Worm (Caenorhabditis elegans): ENCODE measurements around the gene bcc-1.

Gene bcc-1

DNA sequence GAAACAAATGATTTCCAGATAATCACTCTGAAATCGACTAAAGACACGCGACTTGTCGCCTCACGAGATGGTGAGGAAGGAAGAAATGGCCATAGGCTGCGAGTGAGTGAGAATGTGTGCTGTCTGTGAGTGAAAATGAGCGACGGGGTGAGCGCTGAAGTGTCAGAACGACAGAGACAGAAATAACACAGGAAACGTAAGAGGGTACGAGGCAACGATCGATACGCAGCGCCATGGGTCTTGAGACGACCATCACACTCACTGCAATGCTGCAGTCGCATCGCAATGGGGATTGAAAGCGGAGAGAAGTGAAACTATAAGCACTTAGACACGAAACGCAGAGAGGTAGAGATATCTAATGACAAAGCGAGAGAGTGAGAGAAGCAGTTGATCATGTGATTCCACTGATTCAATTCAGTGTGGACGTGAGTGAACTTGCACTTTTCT is 9.5 kb downstream of the bcc-1 start:
- TF ChIP-seq C08G9.2 (tag; optimal IDR thresholded peaks at IDR 0.05): peak; percentile 40
- TF ChIP-seq sox-4 (tag; optimal IDR thresholded peaks at IDR 0.05): no peak
- TF ChIP-seq ref-2 (tag; optimal IDR thresholded peaks at IDR 0.05): peak; percentile 75
- TF ChIP-seq pat-9 (tag; optimal IDR thresholded peaks at IDR 0.05): no peak
- TF ChIP-seq lim-6 (tag; optimal IDR thresholded peaks at IDR 0.05): peak; percentile 56
- TF ChIP-seq nhr-232 (tag; optimal IDR thresholded peaks at IDR 0.05): no peak
- no peak for TF ChIP-seq sox-2 (GFP tag; IDR thresholded peaks at IDR 0.05)
- TF ChIP-seq che-1 (tag; optimal IDR thresholded peaks at IDR 0.05): no peak
- peak; percentile 67 for TF ChIP-seq syd-9 (tag; optimal IDR thresholded peaks at IDR 0.05)
- TF ChIP-seq T23F11.4 (GFP tag; optimal IDR thresholded peaks at IDR 0.05): no peak
- TF ChIP-seq mec-3 (tag; optimal IDR thresholded peaks at IDR 0.05; ENCODE audit: borderline replicate concordance): peak; percentile 18
- TF ChIP-seq ceh-30 (tag; optimal IDR thresholded peaks at IDR 0.05): peak; percentile 79
- peak; percentile 93 for TF ChIP-seq pros-1 (tag; optimal IDR thresholded peaks at IDR 0.05)
- TF ChIP-seq dve-1 (tag; optimal IDR thresholded peaks at IDR 0.05): peak; percentile 83
- TF ChIP-seq hlh-6 (tag; optimal IDR thresholded peaks at IDR 0.05): peak; percentile 27
- TF ChIP-seq ceh-19 (GFP tag; optimal IDR thresholded peaks at IDR 0.05): peak; percentile 64
- no peak for TF ChIP-seq pha-4 (tag; optimal IDR thresholded peaks at IDR 0.05)
- TF ChIP-seq ama-1 (optimal IDR thresholded peaks at IDR 0.05): no peak
- TF ChIP-seq ceh-31 (tag; optimal IDR thresholded peaks at IDR 0.05): peak; percentile 94
- no peak for TF ChIP-seq odd-2 (tag; optimal IDR thresholded peaks at IDR 0.05)
- no peak for TF ChIP-seq elt-2 (tag; optimal IDR thresholded peaks at IDR 0.05)
- TF ChIP-seq ceh-18 (tag; optimal IDR thresholded peaks at IDR 0.05): peak; percentile 94
- no peak for TF ChIP-seq C38D4.7 (GFP tag; optimal IDR thresholded peaks at IDR 0.05)
- TF ChIP-seq lin-11 (tag; optimal IDR thresholded peaks at IDR 0.05): no peak
- TF ChIP-seq ceh-22 (tag; optimal IDR thresholded peaks at IDR 0.05): peak; percentile 48
- TF ChIP-seq hlh-30 (tag; optimal IDR thresholded peaks at IDR 0.05; ENCODE audit: insufficient read depth): peak; percentile 97
- TF ChIP-seq ceh-48 (tag; optimal IDR thresholded peaks at IDR 0.05): peak; percentile 91
- TF ChIP-seq Y22D7AL.16 (tag; optimal IDR thresholded peaks at IDR 0.05): no peak
- TF ChIP-seq dmd-4 (tag; optimal IDR thresholded peaks at IDR 0.05; ENCODE audit: borderline replicate concordance): no peak
- no peak for TF ChIP-seq ceh-6 (GFP tag; optimal IDR thresholded peaks at IDR 0.05)
- TF ChIP-seq elt-4 (tag; optimal IDR thresholded peaks at IDR 0.05): no peak
- no peak for TF ChIP-seq K09A11.1 (tag; optimal IDR thresholded peaks at IDR 0.05; ENCODE audit: insufficient read depth)
- TF ChIP-seq tbx-2 (tag; optimal IDR thresholded peaks at IDR 0.05): peak; percentile 94
- TF ChIP-seq ceh-34 (tag; optimal IDR thresholded peaks at IDR 0.05): peak; percentile 95
- TF ChIP-seq fkh-6 (tag; optimal IDR thresholded peaks at IDR 0.05): peak; percentile 24
- peak; percentile 73 for TF ChIP-seq pqm-1 (tag; optimal IDR thresholded peaks at IDR 0.05)
- peak; percentile 45 for TF ChIP-seq fax-1 (tag; optimal IDR thresholded peaks at IDR 0.05)
- peak; percentile 97 for TF ChIP-seq nfya-1 (tag; optimal IDR thresholded peaks at IDR 0.05)
- no peak for TF ChIP-seq ttx-3 (tag; optimal IDR thresholded peaks at IDR 0.05)
- TF ChIP-seq hlh-13 (GFP tag; optimal IDR thresholded peaks at IDR 0.05): no peak
- peak; percentile 81 for TF ChIP-seq ceh-2 (tag; optimal IDR thresholded peaks at IDR 0.05)
- TF ChIP-seq hlh-8 (tag; optimal IDR thresholded peaks at IDR 0.05): peak; percentile 66
- peak; percentile 84 for TF ChIP-seq rnt-1 (tag; optimal IDR thresholded peaks at IDR 0.05)
- peak; percentile 85 for TF ChIP-seq unc-55 (GFP tag; optimal IDR thresholded peaks at IDR 0.05)
- TF ChIP-seq tbx-7 (tag; optimal IDR thresholded peaks at IDR 0.05): no peak
- no peak for TF ChIP-seq ceh-9 (tag; optimal IDR thresholded peaks at IDR 0.05)
- no peak for TF ChIP-seq K02D7.2 (tag; optimal IDR thresholded peaks at IDR 0.05)
- TF ChIP-seq npax-4 (tag; optimal IDR thresholded peaks at IDR 0.05): no peak
- no peak for TF ChIP-seq pax-1 (tag; optimal IDR thresholded peaks at IDR 0.05)
- TF ChIP-seq hlh-15 (tag; optimal IDR thresholded peaks at IDR 0.05): no peak
- TF ChIP-seq ceh-14 (tag; optimal IDR thresholded peaks at IDR 0.05): peak; percentile 82
- no peak for TF ChIP-seq ceh-24 (tag; optimal IDR thresholded peaks at IDR 0.05)
- no peak for TF ChIP-seq gmeb-2 (tag; optimal IDR thresholded peaks at IDR 0.05)

All from whole organism, late embryonic.